Worm (Caenorhabditis elegans) whole organism, late embryonic: Measurements from ENCODE around the gene Y116F11B.14.

Experiments used
- ama-1 ChIP-seq: fragments of 150-350 bp; optimal IDR thresholded peaks from 2 replicates; lab custom pipeline; 2014
- gmeb-2 ChIP-seq: sonication (generic microtip); optimal IDR thresholded peaks from 2 replicates; lab custom pipeline; 2016; ENCODE audit warnings: missing genetic modification characterization, inconsistent platforms, missing compliant biosample characterization
- zip-5 ChIP-seq: sonication (generic microtip); optimal IDR thresholded peaks from 2 replicates; lab custom pipeline; 2016; ENCODE audit warnings: missing genetic modification characterization, missing compliant biosample characterization

- TF ChIP-seq ama-1 (lab: Kevin White, UChicago) (no peak), zip-5 (tag; lab: Kevin White, UChicago) (no peak), gmeb-2 (tag; lab: Kevin White, UChicago) (no peak)
These were observed 16.4 kb upstream of the Y116F11B.14 start, which contains the start of gene Y116F11B.13 for ce11 chrV:19882916-19883315.
